Worm (Caenorhabditis elegans) whole organism, L4/young adult: ENCODE results near the gene sdz-19.

Source experiments
- W03F9.2 ChIP-seq: fragments of 150-350 bp; optimal IDR thresholded peaks from 2 replicates; lab custom pipeline; 2014; ENCODE audit warnings: missing biosample characterization, missing genetic modification characterization
- dao-5 ChIP-seq: sonication (generic microtip); optimal IDR thresholded peaks from 2 replicates; lab custom pipeline; 2016; ENCODE audit warnings: missing genotype, missing genetic modification characterization, moderate library complexity, missing compliant biosample characterization
- him-1 ChIP-seq: sonication (generic microtip); optimal IDR thresholded peaks from 2 replicates; lab custom pipeline; 2016; ENCODE audit warnings: missing genotype, missing genetic modification reagents, missing genetic modification characterization, missing compliant biosample characterization

sdz-19 gene

ce11 chrX:12517307-12517706 lies 14.2 kb upstream of the sdz-19 start:
- TF ChIP-seq him-1 (tag; lab: Kevin White, UChicago) (no peak), W03F9.2 (tag; lab: Kevin White, UChicago) (no peak), dao-5 (no peak)

ce11 chrX:12516482-12516826 lies 13.3 kb upstream of the sdz-19 start:
- no peak for TF ChIP-seq dao-5
- TF ChIP-seq him-1 (tag; lab: Kevin White, UChicago), result peak; percentile 19
- no peak for TF ChIP-seq W03F9.2 (tag; lab: Kevin White, UChicago)

DNA sequence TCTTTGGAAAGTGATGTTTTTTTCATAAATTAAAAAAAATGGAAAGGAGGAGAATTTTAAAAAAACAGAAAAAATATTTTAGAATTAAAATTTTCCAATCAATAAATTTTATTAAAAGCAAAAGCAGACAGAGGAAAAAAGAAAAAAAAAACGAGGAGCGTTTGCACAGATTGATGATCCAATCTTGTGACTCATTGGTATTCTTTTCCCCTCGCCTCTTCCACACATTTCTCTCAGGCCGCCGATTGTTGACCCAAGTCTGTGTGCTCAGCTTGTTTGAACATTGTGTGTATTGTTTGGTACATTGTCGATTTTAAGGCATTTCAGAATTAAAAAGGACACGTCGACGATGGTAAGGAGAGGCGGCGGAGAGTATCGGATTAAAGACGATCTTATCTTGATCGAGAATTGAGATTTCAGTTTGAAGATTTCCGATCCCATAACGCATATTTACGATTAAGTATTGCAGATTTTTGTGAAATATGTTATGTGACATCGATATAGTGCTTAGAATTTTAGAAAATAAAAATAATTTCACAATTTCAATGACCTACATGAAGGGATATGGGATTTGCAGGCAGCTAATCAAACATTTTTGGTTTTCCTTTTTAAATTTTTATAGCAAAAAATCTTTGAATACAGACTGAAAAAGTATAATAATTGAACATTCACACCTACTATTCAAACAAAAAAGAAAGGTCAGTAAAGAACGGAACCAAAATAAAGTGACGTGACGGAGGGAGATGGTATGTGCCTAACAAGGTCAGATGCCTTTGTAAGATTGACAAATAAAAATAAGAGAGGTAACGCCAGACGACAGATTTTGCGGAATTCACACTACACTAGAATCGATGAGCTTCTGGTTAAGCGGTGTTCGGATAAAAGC lies 12.7 kb upstream of the sdz-19 start:
- TF ChIP-seq dao-5 (no peak), W03F9.2 (tag; lab: Kevin White, UChicago) (no peak), him-1 (tag; lab: Kevin White, UChicago) (no peak)

DNA sequence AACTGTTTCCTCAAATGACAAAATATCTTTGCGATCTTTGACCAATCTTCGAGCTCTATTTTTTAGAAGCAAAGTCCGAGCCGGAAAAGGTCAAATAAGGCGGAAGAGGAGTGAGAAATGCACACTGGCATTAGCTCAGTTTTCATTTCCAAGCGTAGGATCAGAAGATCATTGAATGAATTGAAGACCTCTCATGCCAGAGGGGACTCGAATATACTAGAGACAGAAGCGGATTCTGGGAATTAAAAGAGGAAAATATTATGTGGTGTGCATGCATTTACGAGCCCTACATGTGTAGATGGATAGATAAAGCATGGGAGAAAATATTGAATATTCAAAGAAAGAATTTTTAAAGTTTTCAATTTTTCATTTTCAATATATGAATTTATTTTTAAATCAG lies 10.3 kb upstream of the sdz-19 start:
- TF ChIP-seq him-1 (tag; lab: Kevin White, UChicago) (no peak), W03F9.2 (tag; lab: Kevin White, UChicago) (no peak), dao-5 (no peak)

DNA sequence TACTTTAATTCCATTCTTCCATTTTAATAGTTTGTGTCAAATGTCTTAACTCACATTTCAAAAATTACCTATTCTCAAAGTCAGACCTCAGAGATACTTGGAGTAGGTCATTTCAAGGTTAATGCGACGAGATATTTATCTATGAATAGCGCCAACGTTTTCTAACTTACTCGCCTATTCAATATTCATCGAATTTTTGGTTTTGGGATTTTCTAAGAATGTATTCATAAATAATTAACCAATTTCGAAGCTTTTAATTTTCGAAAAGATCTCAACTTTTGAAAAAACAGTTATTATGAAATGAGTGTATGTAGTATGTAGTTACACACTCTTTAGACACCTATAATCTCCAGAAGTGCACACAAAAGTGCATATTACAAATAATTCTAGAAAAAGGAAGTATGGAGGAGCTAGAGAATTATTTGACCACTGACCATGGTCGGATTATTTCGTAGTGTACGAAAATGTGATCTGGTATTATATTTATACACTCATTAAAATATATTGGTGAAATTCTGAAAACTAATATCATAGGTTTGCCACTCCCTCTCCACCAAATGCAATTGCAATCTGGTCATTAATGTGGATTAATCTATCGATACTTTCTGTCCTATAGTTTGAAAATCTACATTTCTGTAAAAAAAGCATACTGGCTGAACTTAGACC lies 9.5 kb upstream of the sdz-19 start:
- TF ChIP-seq W03F9.2 (tag; lab: Kevin White, UChicago) (no peak), him-1 (tag; lab: Kevin White, UChicago) (no peak), dao-5 (no peak)

DNA sequence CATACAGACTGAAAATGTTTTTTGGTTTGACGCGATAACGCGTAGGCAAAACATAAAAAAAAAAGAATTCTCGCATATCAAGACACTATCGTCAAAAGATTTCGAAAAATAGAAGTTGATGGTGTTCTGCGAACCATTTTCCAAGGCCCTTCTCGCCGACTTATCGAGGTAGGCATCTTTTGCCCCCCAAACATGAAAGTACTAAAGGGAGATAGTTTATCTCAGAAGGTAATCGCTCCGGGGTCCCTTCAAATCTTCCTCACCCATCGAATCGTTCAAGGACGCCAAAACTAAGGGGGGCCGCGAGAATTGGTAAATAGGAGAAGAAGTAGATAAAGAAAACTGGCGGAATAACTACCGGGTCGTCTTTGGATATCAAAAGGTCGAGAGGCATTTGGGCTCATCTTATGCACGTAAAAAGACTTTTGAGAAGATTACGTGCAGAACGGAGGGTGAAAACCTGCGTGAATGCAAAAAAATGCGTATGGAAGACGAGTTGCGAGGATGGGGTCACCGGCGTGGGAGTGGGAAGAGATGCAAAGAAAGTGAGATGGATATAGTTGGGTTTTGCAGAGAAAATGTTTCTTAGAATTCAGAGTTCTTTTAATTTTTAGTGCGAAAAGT lies 8.4 kb upstream of the sdz-19 start:
- TF ChIP-seq dao-5 (no peak), him-1 (tag; lab: Kevin White, UChicago) (no peak), W03F9.2 (tag; lab: Kevin White, UChicago) (no peak)

ce11 chrX:12510148-12510785 lies 7.1 kb upstream of the sdz-19 start:
- TF ChIP-seq him-1 (tag; lab: Kevin White, UChicago) (peak; percentile 30), W03F9.2 (tag; lab: Kevin White, UChicago) (no peak)

ce11 chrX:12509334-12509944 lies 6.3 kb upstream of the sdz-19 start:
- no peak for TF ChIP-seq dao-5
- TF ChIP-seq him-1 (tag; lab: Kevin White, UChicago), result no peak
- no peak for TF ChIP-seq W03F9.2 (tag; lab: Kevin White, UChicago)

- TF ChIP-seq W03F9.2 (tag; lab: Kevin White, UChicago) (peak; percentile 13), dao-5 (no peak), him-1 (tag; lab: Kevin White, UChicago) (no peak)
These were observed 2.4 kb downstream of the sdz-19 start for ce11 chrX:12500777-12501176.

DNA sequence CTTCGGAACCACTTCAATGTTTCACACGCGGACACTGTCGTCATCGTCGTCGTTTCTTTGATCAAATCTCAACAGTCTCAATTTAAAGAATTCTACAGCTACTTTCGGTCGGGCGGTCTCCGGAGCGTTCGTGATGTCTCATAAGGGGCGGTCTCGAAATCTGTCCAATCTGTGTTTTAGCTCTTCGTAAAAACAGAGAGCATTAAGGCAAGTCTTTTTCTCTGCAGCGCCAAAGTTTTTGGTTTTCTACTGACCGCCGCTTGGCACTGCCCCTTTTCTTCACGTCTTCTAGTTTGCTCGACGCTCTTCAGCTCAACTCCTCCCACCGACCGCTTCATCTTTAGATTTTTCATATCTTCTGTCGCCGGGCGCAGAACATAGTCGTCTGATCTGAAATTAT lies 10.7 kb downstream of the sdz-19 start, which contains the start of gene lips-1:
lips-1 (plus strand) TSS at position 301 of the 400 bp plus-strand sequence.
- TF ChIP-seq W03F9.2 (tag; lab: Kevin White, UChicago), result no peak

DNA sequence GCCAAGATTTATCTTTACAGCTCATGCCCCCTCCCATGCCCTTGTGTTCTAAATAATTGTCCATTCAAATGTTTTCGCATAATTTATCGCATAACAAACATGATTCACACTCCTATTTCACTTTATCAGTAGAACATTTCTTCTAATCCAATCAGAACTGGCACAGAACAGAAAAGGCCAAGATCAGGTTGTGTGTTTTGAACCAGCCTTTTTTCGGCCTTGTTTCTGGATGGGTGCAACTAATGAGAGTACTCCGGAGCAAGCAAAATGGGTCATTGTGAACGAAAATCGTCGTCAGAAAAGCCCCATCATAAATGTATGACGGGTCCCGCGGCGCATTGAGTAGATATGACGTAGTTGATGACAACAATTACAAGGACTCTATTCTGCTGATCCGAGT lies 12.0 kb downstream of the sdz-19 start:
- TF ChIP-seq W03F9.2 (tag; lab: Kevin White, UChicago), result no peak
- TF ChIP-seq dao-5, result no peak
- no peak for TF ChIP-seq him-1 (tag; lab: Kevin White, UChicago)

DNA sequence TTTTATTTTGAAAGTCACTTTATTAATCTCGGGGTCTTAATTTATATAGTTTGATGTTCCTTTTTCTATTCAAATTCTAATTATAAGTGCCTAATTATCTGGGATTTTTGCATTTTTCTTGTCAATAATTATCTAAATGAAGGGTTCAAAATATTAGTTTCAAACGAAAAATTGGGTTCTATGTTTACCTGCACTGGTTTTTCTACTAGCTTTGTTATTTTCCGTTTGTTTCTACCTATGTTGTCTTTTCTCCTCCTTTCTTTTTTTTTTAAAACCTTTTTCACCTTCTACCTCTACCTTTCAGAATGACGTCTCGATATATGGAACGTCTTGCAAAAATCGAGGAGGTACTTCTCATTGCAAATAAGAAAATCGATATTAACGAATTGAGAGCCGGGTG lies 18.4 kb downstream of the sdz-19 start, which contains the start of gene tbc-13:
tbc-13 (plus strand) TSS at position 301 of the 400 bp plus-strand sequence.
- no peak for TF ChIP-seq W03F9.2 (tag; lab: Kevin White, UChicago)
- TF ChIP-seq dao-5, result no peak
- TF ChIP-seq him-1 (tag; lab: Kevin White, UChicago), result no peak

DNA sequence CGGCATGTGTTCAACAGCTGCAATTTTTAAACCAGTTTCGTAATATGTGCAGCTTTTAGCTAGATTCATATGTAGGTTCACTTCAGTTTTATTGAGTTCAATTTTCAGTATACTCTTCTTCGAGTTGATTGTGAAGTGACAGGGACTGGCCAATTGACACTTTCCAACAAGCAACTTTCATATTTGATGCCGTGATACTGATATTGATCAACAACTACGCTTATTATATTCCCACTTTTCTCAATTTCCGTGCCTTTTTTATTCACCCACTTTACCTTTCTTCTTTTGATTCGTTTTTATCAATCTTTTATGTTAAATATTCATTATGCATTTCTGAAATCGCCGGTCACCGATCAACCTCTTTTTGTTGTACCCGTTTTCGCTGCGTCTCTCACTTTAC lies 19.1 kb downstream of the sdz-19 start:
- TF ChIP-seq him-1 (tag; lab: Kevin White, UChicago), result no peak
- no peak for TF ChIP-seq W03F9.2 (tag; lab: Kevin White, UChicago)
- TF ChIP-seq dao-5, result no peak
